Fruit fly (Drosophila melanogaster) whole organism, embryonic: ENCODE data around the gene CG42395.

Source experiments
- C15 ChIP-seq: fragments of 200-800 bp; sonication (Bioruptor generic); IDR thresholded peaks from 3 replicates; pipeline ENCODE4 v1.3.6; 2022; ENCODE audit warnings: missing biosample characterization, missing genetic modification characterization
- CG10321 ChIP-seq: fragments of 200-800 bp; sonication (Bioruptor generic); IDR thresholded peaks from 2 replicates; pipeline ENCODE4 v1.3.6; 2022; ENCODE audit warnings: missing biosample characterization, missing genetic modification characterization
- CG11560 ChIP-seq: fragments of 200-800 bp; sonication (Bioruptor generic); IDR thresholded peaks from 3 replicates; pipeline ENCODE4 v1.3.6; 2022; ENCODE audit warnings: missing biosample characterization, missing genetic modification characterization
- CG12071 ChIP-seq: fragments of 200-800 bp; sonication (Bioruptor generic); optimal IDR thresholded peaks from 3 replicates; lab custom pipeline; 2018; ENCODE audit warnings: missing biosample characterization, mild to moderate bottlenecking, missing genetic modification characterization
- CG12104 ChIP-seq: fragments of 200-800 bp; sonication (Bioruptor generic); optimal IDR thresholded peaks from 3 replicates; lab custom pipeline; 2016; ENCODE audit warnings: missing biosample characterization, missing genetic modification characterization
- CG12155 ChIP-seq: fragments of 200-800 bp; sonication (Bioruptor generic); optimal IDR thresholded peaks from 3 replicates; lab custom pipeline; 2016; ENCODE audit warnings: missing biosample characterization, missing genetic modification characterization
- CG14050 ChIP-seq: fragments of 200-800 bp; sonication (Bioruptor generic); IDR thresholded peaks from 3 replicates; pipeline ENCODE4 v1.3.6; 2022; ENCODE audit warnings: missing biosample characterization, missing genetic modification characterization
- CG15479 ChIP-seq: fragments of 200-800 bp; sonication (Bioruptor generic); optimal IDR thresholded peaks from 3 replicates; lab custom pipeline; 2019; ENCODE audit warnings: missing biosample characterization, mild to moderate bottlenecking, missing genetic modification characterization, moderate library complexity
- CG17359 ChIP-seq: fragments of 200-800 bp; sonication (Bioruptor generic); optimal IDR thresholded peaks from 3 replicates; lab custom pipeline; 2018; ENCODE audit warnings: missing biosample characterization, mild to moderate bottlenecking, missing genetic modification characterization, moderate library complexity
- CG17385 ChIP-seq: fragments of 200-800 bp; sonication (Bioruptor generic); optimal IDR thresholded peaks from 3 replicates; lab custom pipeline; 2018; ENCODE audit warnings: missing biosample characterization, mild to moderate bottlenecking, missing genetic modification characterization
- CG18262 ChIP-seq: fragments of 200-800 bp; optimal IDR thresholded peaks from 3 replicates; lab custom pipeline; 2019; ENCODE audit warnings: missing biosample characterization, mild to moderate bottlenecking, missing genetic modification characterization, moderate library complexity
- CG2116 ChIP-seq: fragments of 200-800 bp; sonication (Bioruptor generic); optimal IDR thresholded peaks from 3 replicates; lab custom pipeline; 2018; ENCODE audit warnings: missing biosample characterization, mild to moderate bottlenecking, missing genetic modification characterization
- CG4707 ChIP-seq: fragments of 200-800 bp; sonication (Bioruptor generic); optimal IDR thresholded peaks from 2 replicates; lab custom pipeline; 2018; ENCODE audit warnings: missing biosample characterization, mild to moderate bottlenecking, missing genetic modification characterization, moderate library complexity
- CG6272 ChIP-seq: fragments of 200-800 bp; sonication (Bioruptor generic); IDR thresholded peaks from 2 replicates; pipeline ENCODE4 v1.3.6; 2022; ENCODE audit warnings: missing biosample characterization, missing genetic modification characterization
- CG6654 ChIP-seq: fragments of 200-800 bp; sonication (Bioruptor generic); optimal IDR thresholded peaks from 2 replicates; lab custom pipeline; 2017; ENCODE audit warnings: missing biosample characterization, mild to moderate bottlenecking, missing genetic modification characterization
- CG6854 ChIP-seq: fragments of 200-800 bp; sonication (Bioruptor generic); optimal IDR thresholded peaks from 3 replicates; lab custom pipeline; 2017; ENCODE audit warnings: missing biosample characterization, mild to moderate bottlenecking, missing genetic modification characterization
- CG7745 ChIP-seq: fragments of 200-800 bp; sonication (Bioruptor generic); optimal IDR thresholded peaks from 2 replicates; lab custom pipeline; 2018; ENCODE audit warnings: missing biosample characterization, mild to moderate bottlenecking, missing genetic modification characterization, moderate library complexity
- CG7987 ChIP-seq: fragments of 200-800 bp; sonication (Bioruptor generic); optimal IDR thresholded peaks from 2 replicates; lab custom pipeline; 2018; ENCODE audit warnings: missing biosample characterization, mild to moderate bottlenecking, missing genetic modification characterization, moderate library complexity
- CG9797 ChIP-seq: fragments of 200-800 bp; sonication (Bioruptor generic); optimal IDR thresholded peaks from 3 replicates; lab custom pipeline; 2018; ENCODE audit warnings: missing biosample characterization, mild to moderate bottlenecking, missing genetic modification characterization
- CG9932 ChIP-seq: fragments of 200-800 bp; sonication (Bioruptor generic); IDR thresholded peaks from 2 replicates; pipeline ENCODE4 v1.3.6; 2022; ENCODE audit warnings: missing biosample characterization, missing genetic modification characterization
- Dad ChIP-seq: fragments of 200-800 bp; sonication (Bioruptor generic); optimal IDR thresholded peaks from 3 replicates; lab custom pipeline; 2016; ENCODE audit warnings: missing biosample characterization, missing genetic modification characterization
- Dll ChIP-seq: fragments of 200-800 bp; sonication (Bioruptor generic); IDR thresholded peaks from 4 replicates; pipeline ENCODE4 v1.3.6; 2022; ENCODE audit warnings: missing biosample characterization, missing genetic modification characterization; ENCODE audit not compliant: partially characterized antibody
- Doc2 ChIP-seq: fragments of 200-800 bp; sonication (Bioruptor generic); IDR thresholded peaks from 2 replicates; pipeline ENCODE4 v1.3.6; 2022; ENCODE audit warnings: missing biosample characterization, missing genetic modification characterization
- Doc3 ChIP-seq: fragments of 200-800 bp; sonication (Bioruptor generic); IDR thresholded peaks from 3 replicates; pipeline ENCODE4 v1.3.6; 2022; ENCODE audit warnings: missing biosample characterization, missing genetic modification characterization; ENCODE audit not compliant: partially characterized antibody
- H2.0 ChIP-seq: fragments of 200-800 bp; sonication (Bioruptor generic); IDR thresholded peaks from 2 replicates; pipeline ENCODE4 v1.3.6; 2022; ENCODE audit warnings: missing biosample characterization, missing genetic modification characterization
- HHEX ChIP-seq: fragments of 200-800 bp; sonication (Bioruptor generic); optimal IDR thresholded peaks from 3 replicates; lab custom pipeline; 2017; ENCODE audit warnings: missing biosample characterization, mild to moderate bottlenecking, missing genetic modification characterization, missing genetic modification reagents
- Lpt ChIP-seq: fragments of >200 bp; optimal IDR thresholded peaks from 2 replicates; lab custom pipeline; 2018; ENCODE audit warnings: missing biosample characterization, missing genetic modification characterization
- Side ChIP-seq: fragments of 200-800 bp; sonication (Bioruptor generic); optimal IDR thresholded peaks from 2 replicates; lab custom pipeline; 2016; ENCODE audit warnings: missing biosample characterization, missing genetic modification characterization
- Spps ChIP-seq: fragments of 200-800 bp; sonication (Bioruptor generic); optimal IDR thresholded peaks from 2 replicates; lab custom pipeline; 2018; ENCODE audit warnings: missing biosample characterization, mild to moderate bottlenecking, missing genetic modification characterization
- Trl ChIP-seq, 3 experiments: fragments of >200 bp in 2 of 3; fragments of 200-800 bp in 1 of 3; sonication (Bioruptor generic) in 1 of 3; optimal IDR thresholded peaks; 2 replicates in 1 of 3; 3 replicates in 2 of 3; lab custom pipeline; 2016 to 2017; ENCODE audit warnings: missing biosample characterization in 1 of 3, missing genetic modification characterization in 1 of 3
- bigmax ChIP-seq: fragments of 200-800 bp; sonication (Bioruptor generic); optimal IDR thresholded peaks from 2 replicates; lab custom pipeline; 2018; ENCODE audit warnings: missing biosample characterization, mild to moderate bottlenecking, missing genetic modification characterization
- br ChIP-seq: fragments of >200 bp; optimal IDR thresholded peaks from 2 replicates; lab custom pipeline; 2017
- chinmo ChIP-seq: fragments of 200-800 bp; sonication (Bioruptor generic); IDR thresholded peaks from 4 replicates; pipeline ENCODE4 v1.3.6; 2022; ENCODE audit warnings: missing biosample characterization, missing genetic modification characterization; ENCODE audit not compliant: partially characterized antibody
- disco-r ChIP-seq: fragments of 200-800 bp; sonication (Bioruptor generic); optimal IDR thresholded peaks from 2 replicates; lab custom pipeline; 2016; ENCODE audit warnings: missing biosample characterization, missing genetic modification characterization
- gro ChIP-seq: fragments of 200-800 bp; sonication (Bioruptor generic); optimal IDR thresholded peaks from 2 replicates; lab custom pipeline; 2016; ENCODE audit warnings: missing biosample characterization, missing genetic modification characterization
- gt ChIP-seq: fragments of 200-800 bp; sonication (Bioruptor generic); IDR thresholded peaks from 2 replicates; pipeline ENCODE4 v1.3.6; 2022; ENCODE audit warnings: missing biosample characterization, missing genetic modification characterization
- jumu ChIP-seq: fragments of 200-800 bp; sonication (Bioruptor generic); optimal IDR thresholded peaks from 3 replicates; lab custom pipeline; 2016; ENCODE audit warnings: missing biosample characterization, missing genetic modification characterization
- klu ChIP-seq: fragments of 200-800 bp; sonication (Bioruptor generic); IDR thresholded peaks from 2 replicates; pipeline ENCODE4 v1.3.6; 2022; ENCODE audit warnings: missing biosample characterization, missing genetic modification characterization
- lab ChIP-seq: fragments of 200-800 bp; sonication (Bioruptor generic); optimal IDR thresholded peaks from 3 replicates; lab custom pipeline; 2017; ENCODE audit warnings: missing biosample characterization, missing genetic modification characterization, mild to moderate bottlenecking, moderate library complexity, missing genetic modification reagents
- lov ChIP-seq, 2 experiments: fragments of 200-800 bp in 1 of 2; fragments of >200 bp in 1 of 2; sonication (Bioruptor generic) in 1 of 2; IDR thresholded peaks in 1 of 2; optimal IDR thresholded peaks in 1 of 2; 2 replicates in 1 of 2; 3 replicates in 1 of 2; pipeline versions ENCODE4 v1.3.6 to Lab custom; 2017 to 2022; ENCODE audit warnings: missing biosample characterization in 1 of 2, missing genetic modification characterization in 1 of 2
- maf-S ChIP-seq: fragments of 200-800 bp; sonication (Bioruptor generic); optimal IDR thresholded peaks from 2 replicates; lab custom pipeline; 2016; ENCODE audit warnings: missing biosample characterization, missing genetic modification characterization
- mirr ChIP-seq: fragments of 200-800 bp; sonication (Bioruptor generic); optimal IDR thresholded peaks from 3 replicates; lab custom pipeline; 2018; ENCODE audit warnings: missing biosample characterization, mild to moderate bottlenecking, missing genetic modification characterization
- seq ChIP-seq: fragments of 200-800 bp; sonication (Bioruptor generic); IDR thresholded peaks from 2 replicates; pipeline ENCODE4 v1.3.6; 2022; ENCODE audit warnings: missing biosample characterization, missing genetic modification characterization
- tap ChIP-seq: fragments of 200-800 bp; optimal IDR thresholded peaks from 3 replicates; lab custom pipeline; 2019; ENCODE audit warnings: missing biosample characterization, mild to moderate bottlenecking, missing genetic modification characterization, moderate library complexity
- tup ChIP-seq: fragments of 200-800 bp; sonication (Bioruptor generic); optimal IDR thresholded peaks from 2 replicates; lab custom pipeline; 2016; ENCODE audit warnings: missing biosample characterization, mild to moderate bottlenecking, missing genetic modification characterization, moderate library complexity
- zf30C ChIP-seq: fragments of 200-800 bp; sonication (Bioruptor generic); optimal IDR thresholded peaks from 3 replicates; lab custom pipeline; 2018; ENCODE audit warnings: missing biosample characterization, mild to moderate bottlenecking, missing genetic modification characterization
- zfh1 ChIP-seq: fragments of 200-800 bp; sonication (Bioruptor generic); IDR thresholded peaks from 3 replicates; pipeline ENCODE4 v1.3.6; 2022; ENCODE audit warnings: missing biosample characterization, missing genetic modification characterization
- zfh2 ChIP-seq: fragments of 200-800 bp; sonication (Bioruptor generic); optimal IDR thresholded peaks from 2 replicates; lab custom pipeline; 2016; ENCODE audit warnings: missing biosample characterization, missing genetic modification characterization

CG42395 gene

dm6 chrX:9553545-9554320, 22.3 kb downstream of the CG42395 start (continued):
- peak; percentile 87 for TF ChIP-seq CG12155 (GFP tag; lab: Kevin White, UChicago)
- TF ChIP-seq HHEX (GFP tag; lab: Kevin White, UChicago): peak; percentile 89
- no peak for TF ChIP-seq bigmax (GFP tag; lab: Kevin White, UChicago)
- TF ChIP-seq klu: peak; percentile 64
- peak; percentile 82 for TF ChIP-seq CG6272 (GFP tag; lab: Robert Waterston, UW)
- TF ChIP-seq tup (GFP tag; lab: Kevin White, UChicago): peak; percentile 82
- 0 out of 2 replicates have a peak, but pooled peaks have one; percentile 11 for TF ChIP-seq Doc2 (GFP tag; lab: Robert Waterston, UW)
- peak; percentile 53 for TF ChIP-seq jumu (GFP tag; lab: Kevin White, UChicago)
- TF ChIP-seq disco-r (GFP tag; lab: Kevin White, UChicago): peak; percentile 13
- TF ChIP-seq seq: peak; percentile 89
- TF ChIP-seq br (lab: Kevin White, UChicago): no peak
- no peak for TF ChIP-seq lov (optimal IDR thresholded peaks at IDR 0.05; lab: Kevin White, UChicago)
- TF ChIP-seq lov (GFP tag; IDR thresholded peaks at IDR 0.05; lab: Robert Waterston, UW): peak; percentile 84
- peak; percentile 93 for TF ChIP-seq lab (GFP tag; lab: Kevin White, UChicago)
- peak; percentile 67 for TF ChIP-seq CG4707
- no peak for TF ChIP-seq CG7745 (tag; lab: Kevin White, UChicago)
- peak; percentile 30 for TF ChIP-seq CG6654 (GFP tag; lab: Kevin White, UChicago)
- TF ChIP-seq zfh1: peak; percentile 88
- peak; percentile 87 for TF ChIP-seq CG17385 (GFP tag; lab: Kevin White, UChicago)
- TF ChIP-seq CG10321 (GFP tag; lab: Robert Waterston, UW): peak; percentile 46; the same call in 1 of the 2 replicates
- peak; percentile 28 for TF ChIP-seq CG9797 (GFP tag; lab: Kevin White, UChicago)
- peak; percentile 80 for TF ChIP-seq tap (tag; lab: Kevin White, UChicago)
- peak; percentile 89 for TF ChIP-seq CG14050 (GFP tag; lab: Robert Waterston, UW)
- TF ChIP-seq CG7987: peak; percentile 59
- TF ChIP-seq CG12071: peak; percentile 77
- TF ChIP-seq H2.0 (GFP tag; lab: Robert Waterston, UW): peak; percentile 88
- peak; percentile 88 for TF ChIP-seq mirr (GFP tag; lab: Kevin White, UChicago)
- peak; percentile 86 for TF ChIP-seq CG17359
- TF ChIP-seq CG9932: peak; percentile 90
- no peak for TF ChIP-seq CG15479 (GFP tag; lab: Kevin White, UChicago)
- peak; percentile 59 for TF ChIP-seq Side (GFP tag; lab: Kevin White, UChicago)
- peak; percentile 69 for TF ChIP-seq Dad (GFP tag; lab: Kevin White, UChicago)
- no peak for TF ChIP-seq Lpt (GFP tag; lab: Kevin White, UChicago)
- no peak; the same call in 3 of the 4 replicates for TF ChIP-seq Dll
- peak; percentile 75; the same call in 2 of the 3 replicates for TF ChIP-seq CG11560 (tag; lab: Robert Waterston, UW)
- peak; percentile 79 for TF ChIP-seq CG12104
- peak; percentile 75; the same call in 1 of the 3 replicates for TF ChIP-seq C15 (GFP tag; lab: Robert Waterston, UW)
- peak; percentile 43 for TF ChIP-seq CG2116 (GFP tag; lab: Kevin White, UChicago)
- peak; percentile 9 for TF ChIP-seq zf30C (GFP tag; lab: Kevin White, UChicago)
- TF ChIP-seq chinmo (GFP tag; lab: Robert Waterston, UW): 0 out of 4 replicates have a peak, but pooled peaks have one; percentile 38
- TF ChIP-seq gro: peak; percentile 55
- peak; percentile 78 for TF ChIP-seq Spps (tag; lab: Kevin White, UChicago)
- TF ChIP-seq Doc3 (GFP tag; lab: Robert Waterston, UW): no peak; the same call in 2 of the 3 replicates
- TF ChIP-seq Trl (optimal IDR thresholded peaks at IDR 0.05; lab: Kevin White, UChicago): no peak
- peak; percentile 56 for TF ChIP-seq Trl (GFP tag; optimal IDR thresholded peaks at IDR 0.05; lab: Kevin White, UChicago)
- TF ChIP-seq zfh2: peak; percentile 53
- TF ChIP-seq gt: peak; percentile 40
- TF ChIP-seq CG18262 (tag; lab: Kevin White, UChicago): peak; percentile 87
- peak; percentile 75 for TF ChIP-seq CG6854 (GFP tag; lab: Kevin White, UChicago)
- TF ChIP-seq maf-S (GFP tag; lab: Kevin White, UChicago): peak; percentile 64
